Fruit fly (Drosophila melanogaster) whole organism, embryonic: ENCODE measurements around the gene CG15642.
A peak's percentile ranks its signal among the peaks of the same experiment; 100 is the strongest.

Experiments
- Atf3 ChIP-seq: fragments of 200-800 bp; sonication (Bioruptor generic); optimal IDR thresholded peaks from 3 replicates; lab custom pipeline; 2016; ENCODE audit warnings: missing biosample characterization, missing genetic modification characterization
- BtbVII ChIP-seq: fragments of 200-800 bp; sonication (Bioruptor generic); optimal IDR thresholded peaks from 3 replicates; lab custom pipeline; 2017; ENCODE audit warnings: missing biosample characterization, mild to moderate bottlenecking, missing genetic modification characterization
- C15 ChIP-seq: fragments of 200-800 bp; sonication (Bioruptor generic); IDR thresholded peaks from 3 replicates; pipeline ENCODE4 v1.3.6; 2022; ENCODE audit warnings: missing biosample characterization, missing genetic modification characterization
- CG10654 ChIP-seq: fragments of 200-800 bp; sonication (Bioruptor generic); optimal IDR thresholded peaks from 2 replicates; lab custom pipeline; 2016; ENCODE audit warnings: missing biosample characterization, missing genetic modification characterization
- CG11247 ChIP-seq: fragments of 200-800 bp; sonication (Bioruptor generic); IDR thresholded peaks from 2 replicates; pipeline ENCODE4 v1.3.6; 2022; ENCODE audit warnings: missing biosample characterization, missing genetic modification characterization
- CG1233 ChIP-seq: fragments of 200-800 bp; sonication (Bioruptor generic); optimal IDR thresholded peaks from 4 replicates; lab custom pipeline; 2018; ENCODE audit warnings: missing biosample characterization, mild to moderate bottlenecking, missing genetic modification characterization
- CG15073 ChIP-seq: fragments of 200-800 bp; sonication (Bioruptor generic); optimal IDR thresholded peaks from 2 replicates; lab custom pipeline; 2016; ENCODE audit warnings: missing biosample characterization, missing genetic modification characterization
- CG15269 ChIP-seq: fragments of 200-800 bp; sonication (Bioruptor generic); optimal IDR thresholded peaks from 2 replicates; lab custom pipeline; 2018; ENCODE audit warnings: missing biosample characterization, mild to moderate bottlenecking, missing genetic modification characterization, moderate library complexity
- CG18476 ChIP-seq: fragments of 200-800 bp; sonication (Bioruptor generic); optimal IDR thresholded peaks from 2 replicates; lab custom pipeline; 2016; ENCODE audit warnings: missing biosample characterization, mild to moderate bottlenecking, missing genetic modification characterization
- CG18764 ChIP-seq: fragments of 200-800 bp; sonication (Bioruptor generic); optimal IDR thresholded peaks from 3 replicates; lab custom pipeline; 2016; ENCODE audit warnings: missing biosample characterization, missing genetic modification characterization
- CG2678 ChIP-seq: fragments of 200-800 bp; sonication (Bioruptor generic); optimal IDR thresholded peaks from 3 replicates; lab custom pipeline; 2019; ENCODE audit warnings: missing biosample characterization, mild to moderate bottlenecking, missing genetic modification characterization, moderate library complexity
- CG2875 ChIP-seq: fragments of 200-800 bp; sonication (Bioruptor generic); optimal IDR thresholded peaks from 2 replicates; lab custom pipeline; 2017; ENCODE audit warnings: missing biosample characterization, mild to moderate bottlenecking, missing genetic modification characterization, missing genetic modification reagents
- CG30403 ChIP-seq: fragments of 200-800 bp; sonication (Bioruptor generic); optimal IDR thresholded peaks from 3 replicates; lab custom pipeline; 2016; ENCODE audit warnings: missing biosample characterization, missing genetic modification characterization
- CG31388 ChIP-seq: fragments of 200-800 bp; sonication (Bioruptor generic); optimal IDR thresholded peaks from 2 replicates; lab custom pipeline; 2016; ENCODE audit warnings: missing biosample characterization, missing genetic modification characterization
- CG34224 ChIP-seq: fragments of 200-800 bp; sonication (Bioruptor generic); IDR thresholded peaks from 3 replicates; pipeline ENCODE4 v1.3.6; 2022; ENCODE audit warnings: missing biosample characterization, missing genetic modification characterization; ENCODE audit not compliant: partially characterized antibody
- CG42726 ChIP-seq: fragments of 200-800 bp; sonication (Bioruptor generic); IDR thresholded peaks from 2 replicates; pipeline ENCODE4 v1.3.6; 2022; ENCODE audit warnings: missing biosample characterization, missing genetic modification characterization; ENCODE audit not compliant: partially characterized antibody
- CG4360 ChIP-seq: fragments of 200-800 bp; sonication (Bioruptor generic); IDR thresholded peaks from 2 replicates; pipeline ENCODE4 v1.3.6; 2022; ENCODE audit warnings: missing biosample characterization, missing genetic modification characterization
- CG6175 ChIP-seq: fragments of 200-800 bp; sonication (Bioruptor generic); IDR thresholded peaks from 3 replicates; pipeline ENCODE4 v1.3.6; 2022; ENCODE audit warnings: missing biosample characterization, missing genetic modification characterization
- CG7372 ChIP-seq: fragments of 200-800 bp; sonication (Bioruptor generic); IDR thresholded peaks from 2 replicates; pipeline ENCODE4 v1.3.6; 2022; ENCODE audit warnings: missing biosample characterization, missing genetic modification characterization
- CG7839 ChIP-seq: fragments of 200-800 bp; sonication (Bioruptor generic); optimal IDR thresholded peaks from 3 replicates; lab custom pipeline; 2018; ENCODE audit warnings: missing biosample characterization, mild to moderate bottlenecking, missing genetic modification characterization, moderate library complexity
- CkIIα-i1 ChIP-seq: fragments of 200-800 bp; sonication (Bioruptor generic); IDR thresholded peaks from 2 replicates; pipeline ENCODE4 v1.3.6; 2022; ENCODE audit warnings: missing biosample characterization, missing genetic modification characterization
- CrebB ChIP-seq: fragments of 200-800 bp; sonication (Bioruptor generic); optimal IDR thresholded peaks from 3 replicates; lab custom pipeline; 2018; ENCODE audit warnings: missing biosample characterization, mild to moderate bottlenecking, missing genetic modification characterization
- Fer1 ChIP-seq: fragments of 200-800 bp; sonication (Bioruptor generic); optimal IDR thresholded peaks from 2 replicates; lab custom pipeline; 2017; ENCODE audit warnings: missing biosample characterization, mild to moderate bottlenecking, missing genetic modification characterization
- Hmr ChIP-seq: fragments of 200-800 bp; sonication (Bioruptor generic); optimal IDR thresholded peaks from 3 replicates; lab custom pipeline; 2017; ENCODE audit warnings: mild to moderate bottlenecking, missing biosample characterization, missing genetic modification reagents, missing genetic modification characterization
- Hr3 ChIP-seq: fragments of 200-800 bp; sonication (Bioruptor generic); optimal IDR thresholded peaks from 3 replicates; lab custom pipeline; 2016; ENCODE audit warnings: missing biosample characterization, missing genetic modification characterization
- Hr78 ChIP-seq, 2 experiments: fragments of 200-800 bp in 1 of 2; fragments of >200 bp in 1 of 2; sonication (Bioruptor generic) in 1 of 2; optimal IDR thresholded peaks; 2 replicates each; lab custom pipeline; 2017 to 2019; ENCODE audit warnings: missing biosample characterization in 2 of 2, missing genetic modification characterization in 2 of 2, mild to moderate bottlenecking in 1 of 2, moderate library complexity in 1 of 2
- Mrtf ChIP-seq: fragments of 200-800 bp; sonication (Bioruptor generic); IDR thresholded peaks from 3 replicates; pipeline ENCODE4 v1.3.6; 2022; ENCODE audit warnings: missing biosample characterization, missing genetic modification characterization
- NC2α ChIP-seq: fragments of 200-800 bp; sonication (Bioruptor generic); optimal IDR thresholded peaks from 2 replicates; lab custom pipeline; 2016; ENCODE audit warnings: missing biosample characterization, missing genetic modification characterization
- Rx ChIP-seq: fragments of 200-800 bp; sonication (Bioruptor generic); IDR thresholded peaks from 2 replicates; pipeline ENCODE4 v1.3.6; 2022; ENCODE audit warnings: missing biosample characterization, missing genetic modification characterization
- Tbp ChIP-seq: fragments of >200 bp; optimal IDR thresholded peaks from 2 replicates; lab custom pipeline; 2018; ENCODE audit warnings: missing biosample characterization, missing genetic modification characterization
- al ChIP-seq: fragments of 200-800 bp; sonication (Bioruptor generic); IDR thresholded peaks from 2 replicates; pipeline ENCODE4 v1.3.6; 2022; ENCODE audit warnings: missing biosample characterization, missing genetic modification characterization
- ara ChIP-seq: fragments of 200-800 bp; sonication (Bioruptor generic); IDR thresholded peaks from 2 replicates; pipeline ENCODE4 v1.3.6; 2022; ENCODE audit warnings: missing biosample characterization, missing genetic modification characterization
- az2 ChIP-seq: fragments of 200-800 bp; sonication (Bioruptor generic); optimal IDR thresholded peaks from 3 replicates; lab custom pipeline; 2016; ENCODE audit warnings: missing biosample characterization, missing genetic modification characterization
- crp ChIP-seq, 2 experiments: fragments of 200-800 bp; sonication (Bioruptor generic); optimal IDR thresholded peaks; 2 replicates in 1 of 2; 3 replicates in 1 of 2; lab custom pipeline; 2017; ENCODE audit warnings: missing biosample characterization in 2 of 2, missing genetic modification characterization in 2 of 2, mild to moderate bottlenecking in 1 of 2, moderate library complexity in 1 of 2
- danr ChIP-seq: fragments of 200-800 bp; sonication (Bioruptor generic); IDR thresholded peaks from 2 replicates; pipeline ENCODE4 v1.3.6; 2022; ENCODE audit warnings: missing biosample characterization, missing genetic modification characterization
- dm ChIP-seq: fragments of 200-800 bp; sonication (Bioruptor generic); optimal IDR thresholded peaks from 3 replicates; lab custom pipeline; 2016; ENCODE audit warnings: missing biosample characterization, missing genetic modification characterization
- emc ChIP-seq: fragments of 200-800 bp; sonication (Bioruptor generic); optimal IDR thresholded peaks from 2 replicates; lab custom pipeline; 2016; ENCODE audit warnings: missing biosample characterization, missing genetic modification characterization
- ems ChIP-seq: fragments of 200-800 bp; sonication (Bioruptor generic); optimal IDR thresholded peaks from 3 replicates; lab custom pipeline; 2016; ENCODE audit warnings: missing biosample characterization, missing genetic modification characterization
- ewg ChIP-seq: fragments of 200-800 bp; sonication (Bioruptor generic); optimal IDR thresholded peaks from 3 replicates; lab custom pipeline; 2017; ENCODE audit warnings: mild to moderate bottlenecking, missing biosample characterization, missing genetic modification reagents, missing genetic modification characterization
- fd102C ChIP-seq: fragments of 200-800 bp; sonication (Bioruptor generic); optimal IDR thresholded peaks from 2 replicates; lab custom pipeline; 2018; ENCODE audit warnings: missing biosample characterization, mild to moderate bottlenecking, missing genetic modification characterization, moderate library complexity
- her ChIP-seq: fragments of 200-800 bp; sonication (Bioruptor generic); optimal IDR thresholded peaks from 2 replicates; lab custom pipeline; 2016; ENCODE audit warnings: missing biosample characterization, missing genetic modification characterization
- ken ChIP-seq: fragments of 200-800 bp; sonication (Bioruptor generic); IDR thresholded peaks from 3 replicates; pipeline ENCODE4 v1.3.6; 2022; ENCODE audit warnings: missing biosample characterization, missing genetic modification characterization
- nmo ChIP-seq: fragments of 200-800 bp; sonication (Bioruptor generic); optimal IDR thresholded peaks from 2 replicates; lab custom pipeline; 2018; ENCODE audit warnings: missing biosample characterization, mild to moderate bottlenecking, missing genetic modification characterization, moderate library complexity
- pan ChIP-seq, 4 experiments: fragments of >200 bp in 3 of 4; fragments of 200-800 bp in 1 of 4; sonication (Bioruptor generic) in 1 of 4; optimal IDR thresholded peaks in 3 of 4; IDR thresholded peaks in 1 of 4; 2 replicates each; pipeline versions ENCODE4 v1.3.6 to Lab custom; 2017 to 2022; ENCODE audit warnings: missing biosample characterization in 2 of 4, missing genetic modification characterization in 2 of 4, mixed read lengths in 1 of 4
- pnt ChIP-seq: fragments of 200-800 bp; sonication (Bioruptor generic); optimal IDR thresholded peaks from 3 replicates; lab custom pipeline; 2016; ENCODE audit warnings: missing biosample characterization, missing genetic modification characterization
- psq ChIP-seq: fragments of 200-800 bp; sonication (Bioruptor generic); optimal IDR thresholded peaks from 2 replicates; lab custom pipeline; 2017; ENCODE audit warnings: missing biosample characterization, missing genetic modification characterization
- sc ChIP-seq, 3 experiments: fragments of >200 bp in 2 of 3; fragments of 200-800 bp in 1 of 3; sonication (Bioruptor generic) in 1 of 3; optimal IDR thresholded peaks; 2 replicates in 2 of 3; 3 replicates in 1 of 3; lab custom pipeline; 2017; ENCODE audit warnings: mild to moderate bottlenecking in 1 of 3, missing biosample characterization in 1 of 3, missing genetic modification characterization in 1 of 3, missing genetic modification reagents in 1 of 3
- sens-2 ChIP-seq: fragments of 200-800 bp; sonication (Bioruptor generic); IDR thresholded peaks from 2 replicates; pipeline ENCODE4 v1.3.6; 2022; ENCODE audit warnings: missing biosample characterization, missing genetic modification characterization
- sima ChIP-seq: fragments of 200-800 bp; sonication (Bioruptor generic); optimal IDR thresholded peaks from 2 replicates; lab custom pipeline; 2016; ENCODE audit warnings: missing biosample characterization, missing genetic modification characterization
- tna ChIP-seq: fragments of 200-800 bp; sonication (Bioruptor generic); IDR thresholded peaks from 2 replicates; pipeline ENCODE4 v1.3.6; 2022; ENCODE audit warnings: missing biosample characterization, missing genetic modification characterization; ENCODE audit not compliant: partially characterized antibody
- zen ChIP-seq: fragments of 200-800 bp; sonication (Bioruptor generic); optimal IDR thresholded peaks from 3 replicates; lab custom pipeline; 2018; ENCODE audit warnings: missing biosample characterization, mild to moderate bottlenecking, missing genetic modification characterization, moderate library complexity

CG15642 gene

DNA sequence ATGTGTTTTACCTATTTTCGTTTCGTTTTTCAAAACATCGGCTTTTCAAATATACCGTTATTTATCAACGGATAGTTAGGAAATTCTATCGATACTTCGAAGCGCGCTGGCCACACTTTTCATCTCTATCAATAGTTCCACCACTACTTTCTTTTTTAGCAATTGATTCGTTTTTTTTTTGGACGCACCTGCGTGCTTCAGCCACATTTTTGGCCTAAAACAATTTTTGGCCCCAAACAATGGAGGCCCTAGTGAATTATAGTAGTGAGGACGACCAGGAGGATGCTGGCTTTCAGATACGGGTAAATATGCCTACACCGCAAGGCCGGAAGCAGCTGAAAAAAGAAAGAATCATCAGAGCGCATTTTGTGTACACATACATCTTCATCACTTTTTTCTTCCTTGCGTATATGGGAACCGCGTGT lies 14.7 kb upstream of the CG15642 start, which contains the start of gene CG6340 (continued):
- TF ChIP-seq sima: no peak
- no peak for TF ChIP-seq ara (GFP tag; lab: Robert Waterston, UW)
- no peak for TF ChIP-seq ken (GFP tag; lab: Robert Waterston, UW)
- TF ChIP-seq zen (tag; lab: Kevin White, UChicago): no peak
- no peak for TF ChIP-seq CG18476 (GFP tag; lab: Kevin White, UChicago)
- no peak for TF ChIP-seq Hr78 (GFP tag; optimal IDR thresholded peaks at IDR 0.05; lab: Kevin White, UChicago)
- TF ChIP-seq CG1233: no peak
- no peak for TF ChIP-seq psq (GFP tag; lab: Kevin White, UChicago)
- TF ChIP-seq Fer1 (GFP tag; lab: Kevin White, UChicago): no peak
- no peak for TF ChIP-seq CG18764 (GFP tag; lab: Kevin White, UChicago)
- no peak for TF ChIP-seq NC2α (GFP tag; lab: Kevin White, UChicago)
- peak; percentile 7 for TF ChIP-seq dm (GFP tag; lab: Kevin White, UChicago)
- TF ChIP-seq Atf3 (GFP tag; lab: Kevin White, UChicago): no peak
- TF ChIP-seq sens-2 (GFP tag; lab: Robert Waterston, UW): no peak
- no peak for TF ChIP-seq danr (GFP tag; lab: Robert Waterston, UW)
- no peak for TF ChIP-seq Hmr (GFP tag; lab: Kevin White, UChicago)
- no peak for TF ChIP-seq Rx (GFP tag; lab: Robert Waterston, UW)
- TF ChIP-seq pan (optimal IDR thresholded peaks at IDR 0.05; lab: Kevin White, UChicago): no peak
- TF ChIP-seq pan (GFP tag; optimal IDR thresholded peaks at IDR 0.05 in 1 of 2, IDR thresholded peaks at IDR 0.05 in 1 of 2): no peak
- no peak for TF ChIP-seq CG7839 (tag; lab: Kevin White, UChicago)
- TF ChIP-seq Tbp (GFP tag; lab: Kevin White, UChicago): no peak
- TF ChIP-seq sc (optimal IDR thresholded peaks at IDR 0.05; lab: Kevin White, UChicago): no peak
- TF ChIP-seq sc (GFP tag; optimal IDR thresholded peaks at IDR 0.05; lab: Kevin White, UChicago): no peak
- TF ChIP-seq CG2875 (GFP tag; lab: Kevin White, UChicago): no peak
- peak; percentile 46; the same call in 1 of the 2 replicates for TF ChIP-seq tna (GFP tag; lab: Robert Waterston, UW)
- TF ChIP-seq CG4360: no peak
- no peak for TF ChIP-seq CG15269
- no peak for TF ChIP-seq CG10654 (GFP tag; lab: Kevin White, UChicago)
- no peak for TF ChIP-seq CG11247 (GFP tag; lab: Robert Waterston, UW)
- no peak for TF ChIP-seq CG15073 (GFP tag; lab: Kevin White, UChicago)
- TF ChIP-seq Mrtf (GFP tag; lab: Robert Waterston, UW): no peak
- no peak for TF ChIP-seq Hr3 (GFP tag; lab: Kevin White, UChicago)
- peak; percentile 21 for TF ChIP-seq nmo (GFP tag; lab: Kevin White, UChicago)
- TF ChIP-seq CG7372 (GFP tag; lab: Robert Waterston, UW): no peak
- TF ChIP-seq al (GFP tag; lab: Robert Waterston, UW): no peak
- no peak for TF ChIP-seq fd102C (GFP tag; lab: Kevin White, UChicago)
- TF ChIP-seq BtbVII (GFP tag; lab: Kevin White, UChicago): no peak
- no peak for TF ChIP-seq pnt
- peak; percentile 70 for TF ChIP-seq CG34224 (GFP tag; lab: Robert Waterston, UW)
- no peak for TF ChIP-seq CrebB (tag; lab: Kevin White, UChicago)
- no peak for TF ChIP-seq CG6175 (GFP tag; lab: Robert Waterston, UW)
- no peak for TF ChIP-seq CG2678
- no peak for TF ChIP-seq ems (GFP tag; lab: Kevin White, UChicago)
- no peak for TF ChIP-seq CG30403 (GFP tag; lab: Kevin White, UChicago)
- no peak for TF ChIP-seq CkIIα-i1
- peak in 1 of 2 experiments; percentile 8 for TF ChIP-seq crp (GFP tag; optimal IDR thresholded peaks at IDR 0.05; lab: Kevin White, UChicago)
- TF ChIP-seq az2 (GFP tag; lab: Kevin White, UChicago): no peak
- no peak for TF ChIP-seq CG31388 (GFP tag; lab: Kevin White, UChicago)
- peak; percentile 53; the same call in 1 of the 2 replicates for TF ChIP-seq CG42726 (GFP tag; lab: Robert Waterston, UW)
- no peak for TF ChIP-seq her
- no peak for TF ChIP-seq C15 (GFP tag; lab: Robert Waterston, UW)
- no peak for TF ChIP-seq emc (GFP tag; lab: Kevin White, UChicago)
- TF ChIP-seq ewg (GFP tag; lab: Kevin White, UChicago): peak; percentile 54
